Fruit fly (Drosophila melanogaster): ENCODE results near the gene Flad1.

Flad1 gene

DNA sequence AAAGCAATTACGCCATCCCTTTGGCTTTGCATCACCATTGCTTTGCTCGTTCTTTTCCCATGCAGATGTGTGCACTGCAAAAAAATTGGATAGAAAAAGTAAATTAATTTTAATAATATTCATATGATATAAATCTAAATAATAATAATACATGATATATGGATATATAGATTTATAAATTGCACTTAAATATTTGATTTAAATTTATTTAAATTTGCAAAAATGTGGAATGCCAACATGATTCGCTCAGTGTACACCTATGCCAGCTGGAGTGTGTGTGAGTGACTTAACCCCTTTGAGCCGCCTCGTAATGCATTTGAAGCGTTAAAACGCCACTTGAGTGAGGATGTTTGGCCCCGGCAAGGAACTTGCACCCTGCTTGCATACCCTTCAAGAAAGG is 10.4 kb upstream of the Flad1 start (continued):
- peak; percentile 23 for TF ChIP-seq CG6808 (GFP tag; optimal IDR thresholded peaks at IDR 0.05)
- no peak for TF ChIP-seq CG11762 (GFP tag; optimal IDR thresholded peaks at IDR 0.05; ENCODE audit: insufficient read depth)
- peak; percentile 22 for TF ChIP-seq OdsH (GFP tag; optimal IDR thresholded peaks at IDR 0.05)
- TF ChIP-seq ss (GFP tag; optimal IDR thresholded peaks at IDR 0.05) = peak in 1 of 2 experiments; percentile 6
- no peak for TF ChIP-seq CG9139 (GFP tag; optimal IDR thresholded peaks at IDR 0.05)
- TF ChIP-seq CG6163 (GFP tag; IDR thresholded peaks at IDR 0.05) = no peak
- no peak for TF ChIP-seq topi (GFP tag; optimal IDR thresholded peaks at IDR 0.05)
- peak; percentile 13 for TF ChIP-seq CG10631 (GFP tag; optimal IDR thresholded peaks at IDR 0.05)
- TF ChIP-seq CG7368 (GFP tag; optimal IDR thresholded peaks at IDR 0.05) = no peak
- no peak for TF ChIP-seq CG1621 (tag; optimal IDR thresholded peaks at IDR 0.05)
- peak; percentile 32 for TF ChIP-seq CG3919 (GFP tag; optimal IDR thresholded peaks at IDR 0.05)
- TF ChIP-seq Hr4 (GFP tag; optimal IDR thresholded peaks at IDR 0.05) = no peak
- TF ChIP-seq CG32006 (GFP tag; optimal IDR thresholded peaks at IDR 0.05) = peak; percentile 32
- no peak for TF ChIP-seq fkh (GFP tag; optimal IDR thresholded peaks at IDR 0.05)
- no peak for TF ChIP-seq Eip75B (GFP tag; optimal IDR thresholded peaks at IDR 0.05)
- TF ChIP-seq Met (GFP tag; optimal IDR thresholded peaks at IDR 0.05) = no peak
- no peak for TF ChIP-seq vri (GFP tag; optimal IDR thresholded peaks at IDR 0.05)
- no peak for TF ChIP-seq fd59A (GFP tag; optimal IDR thresholded peaks at IDR 0.05)
- peak; percentile 44 for TF ChIP-seq Ets96B (tag; optimal IDR thresholded peaks at IDR 0.05)
- TF ChIP-seq achi (GFP tag; optimal IDR thresholded peaks at IDR 0.05) = peak; percentile 25
- no peak for TF ChIP-seq Eip93F (GFP tag; optimal IDR thresholded peaks at IDR 0.05)
- TF ChIP-seq CG3032 (tag; optimal IDR thresholded peaks at IDR 0.05) = peak; percentile 42
- TF ChIP-seq Eip78C (GFP tag) = peak; percentile 15
- TF ChIP-seq Sox14 (GFP tag; optimal IDR thresholded peaks at IDR 0.05) = no peak
- TF ChIP-seq esn (GFP tag; optimal IDR thresholded peaks at IDR 0.05) = peak; percentile 6
- no peak for TF ChIP-seq Gug (GFP tag; IDR thresholded peaks at IDR 0.05)
- no peak for TF ChIP-seq Smox (GFP tag; optimal IDR thresholded peaks at IDR 0.05)
- peak; percentile 5 for TF ChIP-seq CG8632 (GFP tag; optimal IDR thresholded peaks at IDR 0.05)
- no peak for TF ChIP-seq salr (GFP tag; optimal IDR thresholded peaks at IDR 0.05)
- TF ChIP-seq CG4318 (GFP tag; optimal IDR thresholded peaks at IDR 0.05) = no peak
- TF ChIP-seq acj6 (GFP tag; optimal IDR thresholded peaks at IDR 0.05) = no peak
- no peak for TF ChIP-seq CG31627 (GFP tag; optimal IDR thresholded peaks at IDR 0.05)
- no peak for TF ChIP-seq Lpt (GFP tag; optimal IDR thresholded peaks at IDR 0.05)
- no peak for TF ChIP-seq CG34406 (GFP tag; optimal IDR thresholded peaks at IDR 0.05)

DNA sequence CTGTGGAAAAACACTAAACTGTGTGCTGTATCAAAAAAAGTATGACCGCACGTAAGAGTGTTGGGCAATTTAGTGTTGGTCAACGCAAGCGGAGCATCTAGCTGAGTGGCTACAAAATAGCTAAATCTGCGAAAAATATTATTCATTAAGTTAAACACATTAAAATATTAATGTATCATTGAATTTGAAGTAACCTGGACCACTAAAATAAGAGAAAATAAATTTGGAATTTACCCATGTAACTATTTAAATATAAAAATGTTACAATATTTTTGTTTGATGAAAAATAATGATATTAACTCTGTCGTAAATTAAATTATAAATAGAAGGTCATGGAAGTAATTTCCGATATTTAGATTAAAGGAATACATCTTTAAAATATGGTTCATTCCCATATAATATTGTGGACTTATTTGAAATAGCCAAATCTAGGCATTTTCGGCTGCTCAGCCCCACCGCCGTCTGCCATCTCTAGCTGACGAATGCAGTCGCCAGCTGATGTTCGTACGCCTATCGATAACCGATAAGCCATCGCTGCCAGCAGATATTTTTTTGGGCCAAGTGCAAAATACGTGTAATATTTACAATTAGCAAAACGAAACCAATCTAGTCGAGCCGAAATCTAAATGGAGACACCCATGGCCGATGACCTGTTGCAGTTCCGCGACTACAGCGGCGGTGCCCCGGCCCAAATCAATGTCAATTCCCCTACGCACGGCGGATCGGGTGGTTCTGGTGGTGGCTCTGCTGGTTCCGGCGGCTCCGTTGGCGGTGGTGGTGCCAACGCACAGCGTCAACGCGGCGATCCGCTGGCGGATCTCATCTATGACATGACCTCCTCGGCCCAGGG is 6.5 kb upstream of the Flad1 start, which contains the start of the genes Brms1 and CG4645:
Gene Brms1 (minus strand): TSS at position 46 of the 850 bp plus-strand sequence.
Gene CG4645 (plus strand): TSS at position 377 of the 850 bp plus-strand sequence.
- TF ChIP-seq Ets21C (GFP tag; optimal IDR thresholded peaks at IDR 0.05) (peak; percentile 33), CG10669 (GFP tag; optimal IDR thresholded peaks at IDR 0.05) (peak; percentile 1), lz (GFP tag; optimal IDR thresholded peaks at IDR 0.05) (peak; percentile 52), Ets96B (tag; optimal IDR thresholded peaks at IDR 0.05) (peak; percentile 15), CG9139 (GFP tag; optimal IDR thresholded peaks at IDR 0.05) (no peak), achi (GFP tag; optimal IDR thresholded peaks at IDR 0.05) (peak; percentile 30), svp (GFP tag) (peak; percentile 76), fd85E (GFP tag; optimal IDR thresholded peaks at IDR 0.05) (no peak), Blimp-1 (GFP tag; optimal IDR thresholded peaks at IDR 0.05) (no peak), Sox102F (GFP tag; optimal IDR thresholded peaks at IDR 0.05) (no peak), Sox15 (GFP tag; optimal IDR thresholded peaks at IDR 0.05) (peak; percentile 22), CG8119 (GFP tag; IDR thresholded peaks at IDR 0.05) (no peak), Eip75B (GFP tag; optimal IDR thresholded peaks at IDR 0.05) (peak; percentile 9), CG3032 (tag; optimal IDR thresholded peaks at IDR 0.05) (peak; percentile 44), net (GFP tag; optimal IDR thresholded peaks at IDR 0.05) (no peak), cyc (GFP tag; optimal IDR thresholded peaks at IDR 0.05) (peak; percentile 51), CG6854 (GFP tag; optimal IDR thresholded peaks at IDR 0.05) (no peak), fkh (GFP tag; optimal IDR thresholded peaks at IDR 0.05) (peak; percentile 7), spab (GFP tag; optimal IDR thresholded peaks at IDR 0.05) (no peak), vri (GFP tag; optimal IDR thresholded peaks at IDR 0.05) (no peak), eg (GFP tag; IDR thresholded peaks at IDR 0.05) (0 out of 3 replicates have a peak, but pooled peaks have one; percentile 15), CG15336 (GFP tag; IDR thresholded peaks at IDR 0.05) (no peak), CG4318 (GFP tag; optimal IDR thresholded peaks at IDR 0.05) (peak; percentile 18), CG31627 (GFP tag; optimal IDR thresholded peaks at IDR 0.05) (peak; percentile 47), Sox14 (GFP tag; optimal IDR thresholded peaks at IDR 0.05) (peak; percentile 9)
